Fruit fly (Drosophila melanogaster) whole organism, prepupa: ENCODE results near the gene CG13667.

Experiments
- Blimp-1 ChIP-seq: fragments of 200-800 bp; sonication (Bioruptor generic); optimal IDR thresholded peaks from 3 replicates; lab custom pipeline; 2017; ENCODE audit warnings: missing biosample characterization, missing genetic modification characterization, mild to moderate bottlenecking, moderate library complexity, missing genetic modification reagents
- CG10631 ChIP-seq: fragments of 200-800 bp; sonication (Bioruptor generic); optimal IDR thresholded peaks from 2 replicates; lab custom pipeline; 2016; ENCODE audit warnings: missing biosample characterization, missing genetic modification characterization
- CG10669 ChIP-seq: fragments of 200-800 bp; sonication (Bioruptor generic); optimal IDR thresholded peaks from 3 replicates; lab custom pipeline; 2018; ENCODE audit warnings: missing biosample characterization, mild to moderate bottlenecking, missing genetic modification characterization, moderate library complexity
- CG11294 ChIP-seq: fragments of 200-800 bp; sonication (Bioruptor generic); IDR thresholded peaks from 2 replicates; pipeline ENCODE4 v1.3.6; 2022; ENCODE audit warnings: missing biosample characterization, missing genetic modification characterization
- CG11902 ChIP-seq: fragments of 200-800 bp; sonication (Bioruptor generic); optimal IDR thresholded peaks from 3 replicates; lab custom pipeline; 2016; ENCODE audit warnings: missing biosample characterization, missing genetic modification characterization
- CG15336 ChIP-seq: fragments of 200-800 bp; sonication (Bioruptor generic); IDR thresholded peaks from 2 replicates; pipeline ENCODE4 v1.3.6; 2022; ENCODE audit warnings: missing biosample characterization, missing genetic modification characterization
- CG1621 ChIP-seq: fragments of 200-800 bp; sonication (Bioruptor generic); optimal IDR thresholded peaks from 3 replicates; lab custom pipeline; 2018; ENCODE audit warnings: missing biosample characterization, mild to moderate bottlenecking, missing genetic modification characterization
- CG31627 ChIP-seq: fragments of 200-800 bp; sonication (Bioruptor generic); optimal IDR thresholded peaks from 3 replicates; lab custom pipeline; 2016; ENCODE audit warnings: missing biosample characterization, missing genetic modification characterization
- CG34406 ChIP-seq: fragments of 200-800 bp; sonication (Bioruptor generic); optimal IDR thresholded peaks from 3 replicates; lab custom pipeline; 2016; ENCODE audit warnings: missing biosample characterization, missing genetic modification characterization
- CG4318 ChIP-seq: fragments of 200-800 bp; sonication (Bioruptor generic); optimal IDR thresholded peaks from 3 replicates; lab custom pipeline; 2017; ENCODE audit warnings: missing biosample characterization, mild to moderate bottlenecking, missing genetic modification characterization
- CG6276 ChIP-seq: fragments of 200-800 bp; sonication (Bioruptor generic); optimal IDR thresholded peaks from 2 replicates; lab custom pipeline; 2017; ENCODE audit warnings: missing biosample characterization, mild to moderate bottlenecking, missing genetic modification characterization
- CG6792 ChIP-seq: fragments of 200-800 bp; sonication (Bioruptor generic); optimal IDR thresholded peaks from 3 replicates; lab custom pipeline; 2016; ENCODE audit warnings: missing biosample characterization, missing genetic modification characterization
- CG7368 ChIP-seq: fragments of 200-800 bp; sonication (Bioruptor generic); optimal IDR thresholded peaks from 3 replicates; lab custom pipeline; 2016; ENCODE audit warnings: missing biosample characterization, missing genetic modification characterization
- CG8119 ChIP-seq: fragments of 200-800 bp; sonication (Bioruptor generic); IDR thresholded peaks from 3 replicates; pipeline ENCODE4 v1.3.6; 2022; ENCODE audit warnings: missing biosample characterization, missing genetic modification characterization
- CG8319 ChIP-seq: fragments of 200-800 bp; sonication (Bioruptor generic); optimal IDR thresholded peaks from 3 replicates; lab custom pipeline; 2016; ENCODE audit warnings: missing biosample characterization, missing genetic modification characterization
- CG8632 ChIP-seq: fragments of 200-800 bp; sonication (Bioruptor generic); optimal IDR thresholded peaks from 3 replicates; lab custom pipeline; 2016; ENCODE audit warnings: missing biosample characterization, missing genetic modification characterization
- CG9139 ChIP-seq: fragments of 200-800 bp; sonication (Bioruptor generic); optimal IDR thresholded peaks from 3 replicates; lab custom pipeline; 2017; ENCODE audit warnings: missing biosample characterization, mild to moderate bottlenecking, missing genetic modification characterization
- Eip78C ChIP-seq: fragments of 200-800 bp; sonication (Bioruptor generic); peaks from one replicate; lab custom pipeline; 2016; ENCODE audit warnings: missing biosample characterization, missing genetic modification characterization
- Ets96B ChIP-seq: fragments of 200-800 bp; optimal IDR thresholded peaks from 2 replicates; lab custom pipeline; 2019; ENCODE audit warnings: missing biosample characterization, mild to moderate bottlenecking, missing genetic modification characterization, moderate library complexity
- Hr38 ChIP-seq: sonication (Bioruptor generic); optimal IDR thresholded peaks from 2 replicates; lab custom pipeline; 2016; ENCODE audit warnings: missing biosample characterization, missing genetic modification characterization
- Hr39 ChIP-seq: fragments of 200-800 bp; sonication (Bioruptor generic); optimal IDR thresholded peaks from 2 replicates; lab custom pipeline; 2016; ENCODE audit warnings: missing biosample characterization, missing genetic modification characterization
- Hr4 ChIP-seq: fragments of 200-800 bp; sonication (Bioruptor generic); optimal IDR thresholded peaks from 3 replicates; lab custom pipeline; 2016; ENCODE audit warnings: missing biosample characterization, missing genetic modification characterization
- Lpt ChIP-seq: fragments of 200-800 bp; sonication (Bioruptor generic); optimal IDR thresholded peaks from 3 replicates; lab custom pipeline; 2016; ENCODE audit warnings: missing biosample characterization, missing genetic modification characterization
- Met ChIP-seq: fragments of 200-800 bp; sonication (Bioruptor generic); optimal IDR thresholded peaks from 3 replicates; lab custom pipeline; 2016; ENCODE audit warnings: missing biosample characterization, missing genetic modification characterization
- OdsH ChIP-seq: fragments of 200-800 bp; sonication (Bioruptor generic); optimal IDR thresholded peaks from 3 replicates; lab custom pipeline; 2016; ENCODE audit warnings: missing biosample characterization, missing genetic modification characterization
- Smox ChIP-seq: fragments of 200-800 bp; sonication (Bioruptor generic); optimal IDR thresholded peaks from 3 replicates; lab custom pipeline; 2016; ENCODE audit warnings: missing biosample characterization, missing genetic modification characterization
- Sox15 ChIP-seq: fragments of 200-800 bp; sonication (Bioruptor generic); optimal IDR thresholded peaks from 3 replicates; lab custom pipeline; 2016; ENCODE audit warnings: missing biosample characterization, missing genetic modification characterization
- achi ChIP-seq: fragments of 200-800 bp; sonication (Bioruptor generic); optimal IDR thresholded peaks from 3 replicates; lab custom pipeline; 2016; ENCODE audit warnings: missing biosample characterization, missing genetic modification characterization
- acj6 ChIP-seq: fragments of 200-800 bp; sonication (Bioruptor generic); optimal IDR thresholded peaks from 3 replicates; lab custom pipeline; 2016; ENCODE audit warnings: missing biosample characterization, missing genetic modification characterization
- esn ChIP-seq: fragments of 200-800 bp; sonication (Bioruptor generic); optimal IDR thresholded peaks from 2 replicates; lab custom pipeline; 2016; ENCODE audit warnings: missing biosample characterization, mild to moderate bottlenecking, missing genetic modification characterization, moderate library complexity
- fd59A ChIP-seq: fragments of 200-800 bp; sonication (Bioruptor generic); optimal IDR thresholded peaks from 2 replicates; lab custom pipeline; 2017; ENCODE audit warnings: missing biosample characterization, mild to moderate bottlenecking, missing genetic modification characterization, missing genetic modification reagents
- fkh ChIP-seq: fragments of 200-800 bp; sonication (Bioruptor generic); optimal IDR thresholded peaks from 3 replicates; lab custom pipeline; 2017; ENCODE audit warnings: missing biosample characterization, mild to moderate bottlenecking, missing genetic modification characterization, moderate library complexity
- net ChIP-seq: fragments of 200-800 bp; sonication (Bioruptor generic); optimal IDR thresholded peaks from 3 replicates; lab custom pipeline; 2016; ENCODE audit warnings: missing biosample characterization, missing genetic modification characterization
- pdm3 ChIP-seq: fragments of 200-800 bp; sonication (Bioruptor generic); optimal IDR thresholded peaks from 3 replicates; lab custom pipeline; 2016; ENCODE audit warnings: missing biosample characterization, missing genetic modification characterization
- salr ChIP-seq, 2 experiments: fragments of 200-800 bp; sonication (Bioruptor generic); optimal IDR thresholded peaks; 3 replicates each; lab custom pipeline; 2016 to 2018; ENCODE audit warnings: missing biosample characterization in 2 of 2, missing genetic modification characterization in 2 of 2, mild to moderate bottlenecking in 1 of 2
- ss ChIP-seq, 2 experiments: fragments of 200-800 bp; sonication (Bioruptor generic); optimal IDR thresholded peaks; 2 replicates in 1 of 2; 3 replicates in 1 of 2; lab custom pipeline; 2017 to 2018; ENCODE audit warnings: mild to moderate bottlenecking in 2 of 2, missing biosample characterization in 2 of 2, missing genetic modification characterization in 2 of 2, moderate library complexity in 1 of 2
- topi ChIP-seq: fragments of 200-800 bp; sonication (Bioruptor generic); optimal IDR thresholded peaks from 3 replicates; lab custom pipeline; 2016; ENCODE audit warnings: missing biosample characterization, missing genetic modification characterization

The CG13667 gene

dm6 chr3L:8385055-8385454, 20.2 kb upstream of the CG13667 start (continued):
- peak; percentile 70 for TF ChIP-seq Lpt (GFP tag; lab: Kevin White, UChicago)
- TF ChIP-seq CG31627 = peak; percentile 68
- peak; percentile 86 for TF ChIP-seq OdsH (GFP tag; lab: Kevin White, UChicago)
- peak; percentile 82 for TF ChIP-seq CG8119
- TF ChIP-seq CG11294 (GFP tag; lab: Robert Waterston, UW) = peak; percentile 16; the same call in 1 of the 2 replicates
- TF ChIP-seq CG4318 (GFP tag; lab: Kevin White, UChicago) = peak; percentile 82
- TF ChIP-seq fd59A (GFP tag; lab: Kevin White, UChicago) = peak; percentile 78
- TF ChIP-seq Sox15 (GFP tag; lab: Kevin White, UChicago) = peak; percentile 78
- TF ChIP-seq CG6792 (GFP tag; lab: Kevin White, UChicago) = peak; percentile 85
- TF ChIP-seq Hr38 (GFP tag; lab: Kevin White, UChicago) = no peak
- TF ChIP-seq net (GFP tag; lab: Kevin White, UChicago) = peak; percentile 87
- no peak for TF ChIP-seq fkh

DNA sequence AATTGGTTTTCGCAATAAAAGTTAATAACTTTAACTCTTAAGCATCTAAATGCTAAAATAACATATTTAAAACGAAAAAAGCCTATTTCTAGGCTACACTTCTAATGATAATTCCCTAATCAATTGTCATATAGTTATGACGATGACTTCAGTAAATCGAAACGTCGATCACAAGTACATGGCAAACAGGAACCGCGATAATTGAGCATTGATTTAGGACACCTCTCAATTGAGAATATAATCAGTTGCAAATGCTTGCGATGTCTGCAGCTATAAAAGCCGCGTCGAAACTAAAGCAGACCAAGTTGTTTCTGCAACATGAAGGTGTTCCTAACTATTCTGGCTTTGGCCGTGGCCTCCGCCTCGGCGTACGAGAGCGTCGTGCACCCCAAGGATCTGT, 14.0 kb upstream of the CG13667 start, which contains the start of gene Jon66Ci:
TSS of gene Jon66Ci (plus strand) at position 301 of the 400 bp plus-strand sequence.
- no peak for TF ChIP-seq OdsH (GFP tag; lab: Kevin White, UChicago)
- no peak for TF ChIP-seq Hr39 (GFP tag; lab: Kevin White, UChicago)
- no peak for TF ChIP-seq CG7368
- no peak for TF ChIP-seq CG8632 (GFP tag; lab: Kevin White, UChicago)
- no peak for TF ChIP-seq CG11902
- no peak for TF ChIP-seq net (GFP tag; lab: Kevin White, UChicago)
- no peak for TF ChIP-seq pdm3 (GFP tag; lab: Kevin White, UChicago)
- TF ChIP-seq acj6 (GFP tag; lab: Kevin White, UChicago) = no peak
- no peak for TF ChIP-seq achi (GFP tag; lab: Kevin White, UChicago)
- no peak for TF ChIP-seq CG10631
- TF ChIP-seq Ets96B = no peak
- TF ChIP-seq Hr4 = no peak
- TF ChIP-seq Hr38 (GFP tag; lab: Kevin White, UChicago) = no peak
- no peak for TF ChIP-seq Smox
- TF ChIP-seq CG10669 (GFP tag; lab: Kevin White, UChicago) = no peak
- TF ChIP-seq CG6792 (GFP tag; lab: Kevin White, UChicago) = no peak
- TF ChIP-seq CG15336 = no peak

DNA sequence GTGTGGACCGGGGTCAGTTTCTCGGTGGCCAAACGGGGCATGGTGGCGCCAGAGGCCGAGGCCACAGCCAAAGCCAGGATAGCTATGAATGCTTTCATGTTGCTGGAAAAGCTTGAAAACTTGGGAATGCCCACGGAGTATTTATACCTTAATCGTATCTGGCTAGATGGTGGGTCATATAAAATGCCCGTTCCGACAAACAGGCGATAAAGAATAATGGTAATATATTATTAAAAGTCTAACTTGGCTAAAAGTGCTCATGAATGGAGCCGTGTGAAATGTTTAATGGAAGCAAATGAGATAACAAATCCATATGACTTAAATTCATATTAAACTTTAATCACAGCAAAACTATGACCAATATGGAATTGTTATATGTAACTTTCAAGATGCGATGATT, 11.7 kb upstream of the CG13667 start, which contains the start of gene Jon66Cii:
TSS of gene Jon66Cii (minus strand) at position 101 of the 400 bp plus-strand sequence.
- no peak for TF ChIP-seq Sox15 (GFP tag; lab: Kevin White, UChicago)
- no peak for TF ChIP-seq CG8319 (GFP tag; lab: Kevin White, UChicago)
- TF ChIP-seq net (GFP tag; lab: Kevin White, UChicago) = no peak
- TF ChIP-seq topi = no peak
- no peak for TF ChIP-seq Blimp-1
- no peak for TF ChIP-seq CG6276
- TF ChIP-seq CG9139 = no peak
- no peak for TF ChIP-seq fd59A (GFP tag; lab: Kevin White, UChicago)
- no peak for TF ChIP-seq pdm3 (GFP tag; lab: Kevin White, UChicago)
- no peak for TF ChIP-seq esn (GFP tag; lab: Kevin White, UChicago)
- no peak for TF ChIP-seq Smox
- TF ChIP-seq salr (GFP tag; optimal IDR thresholded peaks at IDR 0.05; lab: Kevin White, UChicago) = no peak

DNA sequence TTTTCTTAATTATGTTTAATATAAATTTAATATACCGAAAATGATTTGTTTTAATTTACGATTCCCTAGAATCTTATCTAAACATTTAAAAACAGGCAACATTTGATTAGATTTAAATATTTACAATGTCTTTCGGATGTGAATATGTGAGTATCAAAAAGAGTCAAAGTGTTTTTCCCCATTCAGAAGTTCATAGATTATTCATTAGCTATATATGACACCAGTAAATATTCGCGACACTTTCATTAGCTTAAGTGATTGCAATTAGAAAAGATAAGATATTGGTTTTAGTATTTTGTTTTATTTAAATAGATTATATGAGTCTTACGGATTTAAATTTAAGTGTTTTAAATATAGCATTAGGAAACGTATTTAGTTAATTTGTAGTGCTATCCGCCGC, 11.1 kb upstream of the CG13667 start:
- TF ChIP-seq fkh = no peak
- no peak for TF ChIP-seq CG11294 (GFP tag; lab: Robert Waterston, UW)
- no peak for TF ChIP-seq salr (GFP tag; optimal IDR thresholded peaks at IDR 0.05; lab: Kevin White, UChicago)
- no peak for TF ChIP-seq CG1621
- TF ChIP-seq CG4318 (GFP tag; lab: Kevin White, UChicago) = no peak
- TF ChIP-seq Met (GFP tag; lab: Kevin White, UChicago) = no peak
- no peak for TF ChIP-seq topi

- TF ChIP-seq CG6276 = no peak
- no peak for TF ChIP-seq Ets96B
- TF ChIP-seq Eip78C (GFP tag; lab: Kevin White, UChicago) = peak; percentile 33
- TF ChIP-seq ss (GFP tag; optimal IDR thresholded peaks at IDR 0.05; lab: Kevin White, UChicago) = no peak
- TF ChIP-seq CG34406 (GFP tag; lab: Kevin White, UChicago) = no peak
Observed at dm6 chr3L:8394944-8395343, 10.3 kb upstream of the CG13667 start.
